In the genomic region with DNA sequence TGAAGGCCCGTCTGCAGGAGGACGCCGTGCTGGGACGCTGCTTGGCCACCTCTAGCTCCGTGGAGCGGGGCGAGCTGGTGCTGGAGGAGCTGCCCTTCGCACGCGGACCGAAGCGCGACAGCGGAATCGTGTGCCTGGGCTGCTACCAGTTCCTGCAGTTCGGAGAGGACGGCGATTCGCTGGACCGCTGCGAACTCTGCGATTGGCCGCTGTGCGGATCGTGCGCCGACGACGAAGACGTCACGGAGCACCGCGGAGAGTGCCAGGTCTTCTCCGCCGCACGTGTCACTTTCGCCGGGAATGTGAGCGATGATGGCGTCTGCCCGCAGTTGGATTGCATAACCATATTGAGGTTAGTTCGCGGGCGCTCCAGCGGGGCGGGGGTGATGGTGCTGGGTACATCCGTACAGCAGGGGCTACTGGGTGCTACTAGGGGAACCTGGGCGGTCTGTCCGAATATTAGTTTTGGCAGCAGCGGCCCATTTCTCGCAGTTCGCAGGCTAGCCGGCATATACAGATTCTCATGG, we compare ENCODE assay signal across 1 fruit fly cellular context.
TF ChIP-seq lines count a peak whose summit lies in the region.

No protein-coding gene starts in this region.

TF ChIP-seq in whole organism, embryonic, 481 proteins besides CTCF, POLR2A, EP300 and RAD21 (continued from another document):
- TF ChIP-seq CG12155 (GFP tag; optimal IDR thresholded peaks at IDR 0.05; lab: Kevin White, UChicago) (no peak), onecut (GFP tag; IDR thresholded peaks at IDR 0.05; lab: Robert Waterston, UW) (no peak), B-H2 (GFP tag; optimal IDR thresholded peaks at IDR 0.05; lab: Kevin White, UChicago) (no peak), CG13894 (tag; optimal IDR thresholded peaks at IDR 0.05; lab: Kevin White, UChicago) (no peak), slbo (GFP tag; IDR thresholded peaks at IDR 0.05; lab: Robert Waterston, UW) (0 out of 2 replicates have a peak, but pooled peaks have one; percentile 12), CG7963 (GFP tag; IDR thresholded peaks at IDR 0.05; lab: Robert Waterston, UW; ENCODE audit: partially characterized antibody) (no peak), Sox100B (GFP tag; optimal IDR thresholded peaks at IDR 0.05; lab: Kevin White, UChicago) (no peak), tna (GFP tag; IDR thresholded peaks at IDR 0.05; lab: Robert Waterston, UW; ENCODE audit: partially characterized antibody) (no peak), Nf-YC (tag; optimal IDR thresholded peaks at IDR 0.05; lab: Kevin White, UChicago) (peak; percentile 61), Ets65A (GFP tag; lab: Kevin White, UChicago) (no peak), CG11085 (GFP tag; IDR thresholded peaks at IDR 0.05; lab: Robert Waterston, UW) (no peak), CG15514 (GFP tag; optimal IDR thresholded peaks at IDR 0.05; lab: Kevin White, UChicago) (no peak), CG17829 (tag; optimal IDR thresholded peaks at IDR 0.05; lab: Kevin White, UChicago) (no peak), CG10321 (GFP tag; IDR thresholded peaks at IDR 0.05; lab: Robert Waterston, UW) (no peak), CG7357 (GFP tag; IDR thresholded peaks at IDR 0.05; lab: Robert Waterston, UW) (0 out of 3 replicates have a peak, but pooled peaks have one; percentile 24), chinmo (GFP tag; IDR thresholded peaks at IDR 0.05; lab: Robert Waterston, UW; ENCODE audit: partially characterized antibody) (0 out of 4 replicates have a peak, but pooled peaks have one; percentile 15), Dll (GFP tag; IDR thresholded peaks at IDR 0.05; lab: Robert Waterston, UW; ENCODE audit: partially characterized antibody) (no peak), CG6689 (GFP tag; IDR thresholded peaks at IDR 0.05; lab: Robert Waterston, UW) (0 out of 2 replicates have a peak, but pooled peaks have one; percentile 4), Kr (GFP tag; optimal IDR thresholded peaks at IDR 0.05; lab: Kevin White, UChicago) (no peak), sc (optimal IDR thresholded peaks at IDR 0.05; lab: Kevin White, UChicago) (no peak), sc (GFP tag; optimal IDR thresholded peaks at IDR 0.05; lab: Kevin White, UChicago) (no peak), Hr39 (optimal IDR thresholded peaks at IDR 0.05; lab: Kevin White, UChicago) (no peak), Dbx (GFP tag; IDR thresholded peaks at IDR 0.05; lab: Robert Waterston, UW) (no peak), CG17359 (tag; optimal IDR thresholded peaks at IDR 0.05; lab: Kevin White, UChicago) (no peak), Dip3 (GFP tag; optimal IDR thresholded peaks at IDR 0.05; lab: Kevin White, UChicago) (no peak), danr (GFP tag; IDR thresholded peaks at IDR 0.05; lab: Robert Waterston, UW) (no peak), CG7928 (GFP tag; optimal IDR thresholded peaks at IDR 0.05; lab: Kevin White, UChicago) (no peak), CG10543 (GFP tag; optimal IDR thresholded peaks at IDR 0.05; lab: Kevin White, UChicago) (peak; percentile 50), CG9797 (GFP tag; optimal IDR thresholded peaks at IDR 0.05; lab: Kevin White, UChicago) (no peak), zf30C (GFP tag; optimal IDR thresholded peaks at IDR 0.05; lab: Kevin White, UChicago) (no peak), CG4424 (GFP tag; optimal IDR thresholded peaks at IDR 0.05; lab: Kevin White, UChicago) (no peak), CG31224 (GFP tag; IDR thresholded peaks at IDR 0.05; lab: Robert Waterston, UW) (no peak), amos (GFP tag; IDR thresholded peaks at IDR 0.05; lab: Robert Waterston, UW; ENCODE audit: partially characterized antibody) (no peak), Sox102F (GFP tag; optimal IDR thresholded peaks at IDR 0.05; lab: Kevin White, UChicago) (no peak), CG9727 (GFP tag; optimal IDR thresholded peaks at IDR 0.05; lab: Kevin White, UChicago) (no peak), CG13296 (GFP tag; optimal IDR thresholded peaks at IDR 0.05; lab: Kevin White, UChicago) (no peak), Med (GFP tag; lab: Kevin White, UChicago) (peak; percentile 51), CG2116 (GFP tag; optimal IDR thresholded peaks at IDR 0.05; lab: Kevin White, UChicago) (no peak), ase (GFP tag; IDR thresholded peaks at IDR 0.05; lab: Robert Waterston, UW) (no peak), pum (GFP tag; optimal IDR thresholded peaks at IDR 0.05; lab: Kevin White, UChicago) (no peak), NFAT (GFP tag; IDR thresholded peaks at IDR 0.05; lab: Robert Waterston, UW) (no peak), stwl (tag; optimal IDR thresholded peaks at IDR 0.05; lab: Kevin White, UChicago) (no peak), Hsf (GFP tag; optimal IDR thresholded peaks at IDR 0.05; lab: Kevin White, UChicago) (no peak), Sry-β (GFP tag; optimal IDR thresholded peaks at IDR 0.05; lab: Kevin White, UChicago) (no peak), CG12071 (GFP tag; optimal IDR thresholded peaks at IDR 0.05; lab: Kevin White, UChicago) (no peak), Hmr (GFP tag; optimal IDR thresholded peaks at IDR 0.05; lab: Kevin White, UChicago) (no peak), wek (GFP tag; optimal IDR thresholded peaks at IDR 0.05; lab: Kevin White, UChicago) (no peak), Myb (GFP tag; optimal IDR thresholded peaks at IDR 0.05; lab: Kevin White, UChicago) (no peak), fd64A (GFP tag; optimal IDR thresholded peaks at IDR 0.05; lab: Kevin White, UChicago) (no peak), CG32767 (GFP tag; IDR thresholded peaks at IDR 0.05; lab: Robert Waterston, UW) (0 out of 2 replicates have a peak, but pooled peaks have one; percentile 27), Xrp1 (GFP tag; IDR thresholded peaks at IDR 0.05; lab: Robert Waterston, UW) (no peak), bigmax (GFP tag; optimal IDR thresholded peaks at IDR 0.05; lab: Kevin White, UChicago) (no peak), CG6654 (GFP tag; optimal IDR thresholded peaks at IDR 0.05; lab: Kevin White, UChicago) (no peak), Mes4 (GFP tag; optimal IDR thresholded peaks at IDR 0.05; lab: Kevin White, UChicago) (no peak), Poxn (GFP tag; IDR thresholded peaks at IDR 0.05; lab: Robert Waterston, UW) (no peak), Six4 (GFP tag; optimal IDR thresholded peaks at IDR 0.05; lab: Kevin White, UChicago) (no peak), CG14441 (GFP tag; IDR thresholded peaks at IDR 0.05; lab: Robert Waterston, UW) (no peak), bcd (GFP tag; optimal IDR thresholded peaks at IDR 0.05; lab: Kevin White, UChicago) (no peak), Atf6 (GFP tag; IDR thresholded peaks at IDR 0.05; lab: Robert Waterston, UW) (no peak), D (optimal IDR thresholded peaks at IDR 0.05; lab: Kevin White, UChicago) (no peak), D (GFP tag; optimal IDR thresholded peaks at IDR 0.05; lab: Kevin White, UChicago) (no peak), CG31441 (GFP tag; IDR thresholded peaks at IDR 0.05; lab: Robert Waterston, UW) (no peak), HLH4C (GFP tag; IDR thresholded peaks at IDR 0.05; lab: Robert Waterston, UW; ENCODE audit: partially characterized antibody) (0 out of 3 replicates have a peak, but pooled peaks have one; percentile 22), CG11398 (GFP tag; optimal IDR thresholded peaks at IDR 0.05; lab: Kevin White, UChicago) (no peak), sd (tag; optimal IDR thresholded peaks at IDR 0.05; lab: Kevin White, UChicago) (peak; percentile 23), cato (GFP tag; optimal IDR thresholded peaks at IDR 0.05; lab: Kevin White, UChicago; ENCODE audit: borderline replicate concordance) (no peak), Spps (tag; optimal IDR thresholded peaks at IDR 0.05; lab: Kevin White, UChicago) (no peak), CG13287 (GFP tag; IDR thresholded peaks at IDR 0.05; lab: Robert Waterston, UW; ENCODE audit: partially characterized antibody) (no peak), disco-r (GFP tag; optimal IDR thresholded peaks at IDR 0.05; lab: Kevin White, UChicago) (no peak), sisA (GFP tag; IDR thresholded peaks at IDR 0.05; lab: Robert Waterston, UW) (0 out of 2 replicates have a peak, but pooled peaks have one; percentile 5), CG4617 (GFP tag; optimal IDR thresholded peaks at IDR 0.05; lab: Kevin White, UChicago; ENCODE audit: borderline replicate concordance) (no peak), pb (GFP tag; optimal IDR thresholded peaks at IDR 0.05; lab: Kevin White, UChicago) (no peak), CG14710 (tag; optimal IDR thresholded peaks at IDR 0.05; lab: Kevin White, UChicago) (no peak), ara (GFP tag; IDR thresholded peaks at IDR 0.05; lab: Robert Waterston, UW) (no peak), jigr1 (GFP tag; IDR thresholded peaks at IDR 0.05; lab: Robert Waterston, UW) (0 out of 3 replicates have a peak, but pooled peaks have one; percentile 11), CG6254 (GFP tag; optimal IDR thresholded peaks at IDR 0.05; lab: Kevin White, UChicago) (no peak), corto (GFP tag; optimal IDR thresholded peaks at IDR 0.05; lab: Kevin White, UChicago) (no peak), Awh (GFP tag; IDR thresholded peaks at IDR 0.05; lab: Robert Waterston, UW) (no peak), cwo (GFP tag; optimal IDR thresholded peaks at IDR 0.05; lab: Kevin White, UChicago) (peak; percentile 94)
